Worm (Caenorhabditis elegans): ENCODE measurements around the gene B0563.6.

ce11 chrX:9191795-9192494, 54.4 kb downstream of the B0563.6 start, which contains the start of gene Y81B9A.1:
- TF ChIP-seq ama-1 (optimal IDR thresholded peaks at IDR 0.05) (no peak), tra-4 (tag; optimal IDR thresholded peaks at IDR 0.05) (no peak), hmg-4 (GFP tag; optimal IDR thresholded peaks at IDR 0.05) (no peak), hnd-1 (tag; optimal IDR thresholded peaks at IDR 0.05) (no peak), flt-1 (GFP tag; IDR thresholded peaks at IDR 0.05) (peak; percentile 26; the same call in 1 of the 2 replicates)

Data from whole organism, early embryonic.